Worm (Caenorhabditis elegans) whole organism, L4 larva: ENCODE data around the gene lin-26.

Experiments
- Y105C5A.15 ChIP-seq: fragments of 200-800 bp; sonication (Bioruptor generic); IDR thresholded peaks from 2 replicates; pipeline ENCODE4 v1.3.6; 2022; ENCODE audit warnings: missing genetic modification characterization, missing compliant biosample characterization
- Y48G9A.11 ChIP-seq: fragments of 200-800 bp; sonication (Bioruptor generic); IDR thresholded peaks from 2 replicates; pipeline ENCODE4 v1.3.6; 2022; ENCODE audit warnings: missing genetic modification reagents, missing genetic modification characterization, missing compliant biosample characterization
- ZK546.5 ChIP-seq, 2 experiments: sonication (generic microtip); optimal IDR thresholded peaks; 2 replicates each; lab custom pipeline; 2017; ENCODE audit warnings: missing biosample characterization in 2 of 2, missing genetic modification characterization in 2 of 2
- aly-2 ChIP-seq: sonication (generic microtip); optimal IDR thresholded peaks from 2 replicates; lab custom pipeline; 2018; ENCODE audit warnings: missing biosample characterization, missing genetic modification characterization
- ama-1 ChIP-seq: fragments of 150-350 bp; optimal IDR thresholded peaks from 2 replicates; lab custom pipeline; 2014; ENCODE audit warnings: inconsistent platforms, mixed read lengths
- ceh-28 ChIP-seq: fragments of 150-350 bp; optimal IDR thresholded peaks from 2 replicates; lab custom pipeline; 2014; ENCODE audit warnings: missing biosample characterization, missing genetic modification reagents, missing genetic modification characterization
- daf-8 ChIP-seq: fragments of 200-800 bp; sonication (Bioruptor generic); IDR thresholded peaks from 2 replicates; pipeline ENCODE4 v1.3.6; 2022; ENCODE audit warnings: missing genetic modification characterization, missing compliant biosample characterization
- hlh-30 ChIP-seq: sonication (generic microtip); optimal IDR thresholded peaks from 2 replicates; lab custom pipeline; 2017; ENCODE audit warnings: antibody characterized with exemption, mild to moderate bottlenecking, missing genetic modification characterization, missing compliant biosample characterization; ENCODE audit not compliant: insufficient read depth
- lsy-2 ChIP-seq, 2 experiments: fragments of 150-350 bp in 1 of 2; sonication (generic microtip) in 1 of 2; optimal IDR thresholded peaks; 2 replicates each; lab custom pipeline; 2014 to 2017; ENCODE audit warnings: missing biosample characterization in 2 of 2, missing genetic modification characterization in 2 of 2
- nhr-76 ChIP-seq: fragments of 150-350 bp; optimal IDR thresholded peaks from 2 replicates; lab custom pipeline; 2014; ENCODE audit warnings: missing biosample characterization, missing genetic modification characterization

DNA sequence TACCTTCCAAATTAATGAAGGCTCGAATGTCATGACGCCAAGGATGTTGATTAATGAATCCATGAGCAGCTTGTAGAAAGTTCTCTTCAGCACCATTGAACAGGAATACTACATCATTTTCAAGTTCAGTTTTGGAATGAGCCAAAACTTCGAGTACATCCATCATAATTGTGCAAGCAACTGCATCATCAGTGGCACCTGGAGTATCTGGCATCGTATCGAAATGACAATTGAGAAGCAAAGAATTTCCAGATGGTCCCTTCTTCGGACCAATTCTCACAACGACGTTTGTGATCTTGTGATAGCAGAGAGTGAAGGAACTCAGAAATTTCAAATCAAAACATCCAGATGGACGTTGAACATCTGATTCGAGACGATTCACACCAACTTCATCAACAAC lies 22.4 kb downstream of the lin-26 start:
- TF ChIP-seq nhr-76 (tag; lab: Kevin White, UChicago): no peak
- no peak for TF ChIP-seq Y105C5A.15 (GFP tag; lab: Robert Waterston, UW)
- TF ChIP-seq ama-1 (lab: Kevin White, UChicago): no peak
- TF ChIP-seq daf-8 (GFP tag; lab: Robert Waterston, UW): no peak
- TF ChIP-seq Y48G9A.11 (GFP tag; lab: Robert Waterston, UW): no peak
- TF ChIP-seq lsy-2 (tag; optimal IDR thresholded peaks at IDR 0.05; lab: Kevin White, UChicago): no peak
- TF ChIP-seq aly-2 (tag; lab: Kevin White, UChicago): no peak
- no peak for TF ChIP-seq ceh-28 (tag; lab: Kevin White, UChicago)
- no peak for TF ChIP-seq ZK546.5 (tag; optimal IDR thresholded peaks at IDR 0.05; lab: Kevin White, UChicago)
- TF ChIP-seq hlh-30 (tag; lab: Kevin White, UChicago): no peak
